Fruit fly (Drosophila melanogaster) whole organism, embryonic: ENCODE data around the gene CG46303.

Source experiments
- Bdp1 ChIP-seq: fragments of 200-800 bp; sonication (Bioruptor generic); optimal IDR thresholded peaks from 3 replicates; lab custom pipeline; 2016; ENCODE audit warnings: missing biosample characterization, missing genetic modification characterization
- Bteb2 ChIP-seq: fragments of 200-800 bp; sonication (Bioruptor generic); optimal IDR thresholded peaks from 2 replicates; lab custom pipeline; 2016; ENCODE audit warnings: missing biosample characterization, missing genetic modification characterization
- CG10959 ChIP-seq: fragments of 200-800 bp; sonication (Bioruptor generic); IDR thresholded peaks from 2 replicates; pipeline ENCODE4 v1.3.6; 2022; ENCODE audit warnings: missing biosample characterization, missing genetic modification characterization
- CG11085 ChIP-seq: fragments of 200-800 bp; sonication (Bioruptor generic); IDR thresholded peaks from 2 replicates; pipeline ENCODE4 v1.3.6; 2022; ENCODE audit warnings: missing biosample characterization, missing genetic modification characterization
- CG11695 ChIP-seq: fragments of 200-800 bp; sonication (Bioruptor generic); IDR thresholded peaks from 3 replicates; pipeline ENCODE4 v1.3.6; 2022; ENCODE audit warnings: missing biosample characterization, missing genetic modification characterization
- CG12942 ChIP-seq: fragments of 200-800 bp; sonication (Bioruptor generic); optimal IDR thresholded peaks from 3 replicates; lab custom pipeline; 2016; ENCODE audit warnings: missing biosample characterization, missing genetic modification characterization
- CG15269 ChIP-seq: fragments of 200-800 bp; sonication (Bioruptor generic); optimal IDR thresholded peaks from 2 replicates; lab custom pipeline; 2018; ENCODE audit warnings: missing biosample characterization, mild to moderate bottlenecking, missing genetic modification characterization, moderate library complexity
- CG1529 ChIP-seq: fragments of 200-800 bp; sonication (Bioruptor generic); optimal IDR thresholded peaks from 3 replicates; lab custom pipeline; 2018; ENCODE audit warnings: missing biosample characterization, missing genetic modification characterization
- CG17568 ChIP-seq: fragments of 200-800 bp; sonication (Bioruptor generic); optimal IDR thresholded peaks from 2 replicates; lab custom pipeline; 2018; ENCODE audit warnings: missing biosample characterization, mild to moderate bottlenecking, missing genetic modification characterization, moderate library complexity
- CG18476 ChIP-seq: fragments of 200-800 bp; sonication (Bioruptor generic); optimal IDR thresholded peaks from 2 replicates; lab custom pipeline; 2016; ENCODE audit warnings: missing biosample characterization, mild to moderate bottlenecking, missing genetic modification characterization
- CG2875 ChIP-seq: fragments of 200-800 bp; sonication (Bioruptor generic); optimal IDR thresholded peaks from 2 replicates; lab custom pipeline; 2017; ENCODE audit warnings: missing biosample characterization, mild to moderate bottlenecking, missing genetic modification characterization, missing genetic modification reagents
- CG30403 ChIP-seq: fragments of 200-800 bp; sonication (Bioruptor generic); optimal IDR thresholded peaks from 3 replicates; lab custom pipeline; 2016; ENCODE audit warnings: missing biosample characterization, missing genetic modification characterization
- CG3065 ChIP-seq: fragments of 200-800 bp; sonication (Bioruptor generic); optimal IDR thresholded peaks from 2 replicates; lab custom pipeline; 2016; ENCODE audit warnings: missing biosample characterization, missing genetic modification characterization
- CG32767 ChIP-seq: fragments of 200-800 bp; sonication (Bioruptor generic); IDR thresholded peaks from 2 replicates; pipeline ENCODE4 v1.3.6; 2022; ENCODE audit warnings: missing biosample characterization, missing genetic modification characterization
- CG5180 ChIP-seq: fragments of 200-800 bp; sonication (Bioruptor generic); optimal IDR thresholded peaks from 3 replicates; lab custom pipeline; 2017; ENCODE audit warnings: missing biosample characterization, missing genetic modification characterization, mild to moderate bottlenecking, moderate library complexity, missing genetic modification reagents
- CG7271 ChIP-seq: fragments of 200-800 bp; sonication (Bioruptor generic); optimal IDR thresholded peaks from 2 replicates; lab custom pipeline; 2018; ENCODE audit warnings: missing biosample characterization, mild to moderate bottlenecking, missing genetic modification characterization, moderate library complexity
- CG7556 ChIP-seq: fragments of 200-800 bp; sonication (Bioruptor generic); optimal IDR thresholded peaks from 2 replicates; lab custom pipeline; 2017; ENCODE audit warnings: missing biosample characterization, mild to moderate bottlenecking, missing genetic modification characterization
- CG8388 ChIP-seq: fragments of 200-800 bp; sonication (Bioruptor generic); optimal IDR thresholded peaks from 2 replicates; lab custom pipeline; 2019; ENCODE audit warnings: missing biosample characterization, mild to moderate bottlenecking, missing genetic modification characterization, moderate library complexity
- CG9215 ChIP-seq: fragments of 200-800 bp; sonication (Bioruptor generic); IDR thresholded peaks from 2 replicates; pipeline ENCODE4 v1.3.6; 2022; ENCODE audit warnings: missing biosample characterization, missing genetic modification characterization
- CG9609 ChIP-seq: fragments of 200-800 bp; sonication (Bioruptor generic); optimal IDR thresholded peaks from 3 replicates; lab custom pipeline; 2016; ENCODE audit warnings: missing biosample characterization, missing genetic modification characterization
- CG9727 ChIP-seq: fragments of 200-800 bp; sonication (Bioruptor generic); optimal IDR thresholded peaks from 3 replicates; lab custom pipeline; 2017; ENCODE audit warnings: missing biosample characterization, mild to moderate bottlenecking, missing genetic modification characterization
- CG9876 ChIP-seq: fragments of 200-800 bp; sonication (Bioruptor generic); optimal IDR thresholded peaks from 2 replicates; lab custom pipeline; 2016; ENCODE audit warnings: missing biosample characterization, missing genetic modification characterization
- Dbx ChIP-seq: fragments of 200-800 bp; sonication (Bioruptor generic); IDR thresholded peaks from 3 replicates; pipeline ENCODE4 v1.3.6; 2022; ENCODE audit warnings: missing biosample characterization, missing genetic modification characterization
- Ets65A ChIP-seq: fragments of 200-800 bp; sonication (Bioruptor generic); peaks from one replicate; lab custom pipeline; 2016; ENCODE audit warnings: missing biosample characterization, missing genetic modification characterization
- H2.0 ChIP-seq: fragments of 200-800 bp; sonication (Bioruptor generic); IDR thresholded peaks from 2 replicates; pipeline ENCODE4 v1.3.6; 2022; ENCODE audit warnings: missing biosample characterization, missing genetic modification characterization
- HLH4C ChIP-seq: fragments of 200-800 bp; sonication (Bioruptor generic); IDR thresholded peaks from 3 replicates; pipeline ENCODE4 v1.3.6; 2022; ENCODE audit warnings: missing biosample characterization, missing genetic modification characterization; ENCODE audit not compliant: partially characterized antibody
- HLHmδ ChIP-seq: fragments of 200-800 bp; sonication (Bioruptor generic); optimal IDR thresholded peaks from 2 replicates; lab custom pipeline; 2018; ENCODE audit warnings: missing biosample characterization, mild to moderate bottlenecking, missing genetic modification characterization, moderate library complexity
- Hsf ChIP-seq: fragments of 200-800 bp; sonication (Bioruptor generic); optimal IDR thresholded peaks from 3 replicates; lab custom pipeline; 2016; ENCODE audit warnings: missing biosample characterization, missing genetic modification characterization
- Mrtf ChIP-seq: fragments of 200-800 bp; sonication (Bioruptor generic); IDR thresholded peaks from 3 replicates; pipeline ENCODE4 v1.3.6; 2022; ENCODE audit warnings: missing biosample characterization, missing genetic modification characterization
- Oli ChIP-seq: fragments of 200-800 bp; sonication (Bioruptor generic); optimal IDR thresholded peaks from 2 replicates; lab custom pipeline; 2018; ENCODE audit warnings: missing biosample characterization, mild to moderate bottlenecking, missing genetic modification characterization, moderate library complexity
- PHDP ChIP-seq: fragments of 200-800 bp; sonication (Bioruptor generic); optimal IDR thresholded peaks from 3 replicates; lab custom pipeline; 2018; ENCODE audit warnings: missing biosample characterization, mild to moderate bottlenecking, missing genetic modification characterization, moderate library complexity
- Sox102F ChIP-seq: fragments of 200-800 bp; sonication (Bioruptor generic); optimal IDR thresholded peaks from 2 replicates; lab custom pipeline; 2018; ENCODE audit warnings: missing biosample characterization, mild to moderate bottlenecking, missing genetic modification characterization, moderate library complexity
- Stat92E ChIP-seq, 3 experiments: fragments of >200 bp in 2 of 3; fragments of 200-800 bp in 1 of 3; sonication (Bioruptor generic) in 1 of 3; optimal IDR thresholded peaks; 2 replicates each; lab custom pipeline; 2017 to 2019; ENCODE audit warnings: missing biosample characterization in 3 of 3, missing genetic modification characterization in 3 of 3, mild to moderate bottlenecking in 1 of 3, moderate library complexity in 1 of 3
- aop ChIP-seq: fragments of 200-800 bp; sonication (Bioruptor generic); IDR thresholded peaks from 2 replicates; pipeline ENCODE4 v1.3.6; 2022; ENCODE audit warnings: missing biosample characterization, missing genetic modification characterization
- cas ChIP-seq: fragments of 200-800 bp; sonication (Bioruptor generic); IDR thresholded peaks from 2 replicates; pipeline ENCODE4 v1.3.6; 2022; ENCODE audit warnings: missing biosample characterization, missing genetic modification characterization
- caup ChIP-seq: fragments of 200-800 bp; sonication (Bioruptor generic); optimal IDR thresholded peaks from 3 replicates; lab custom pipeline; 2017; ENCODE audit warnings: missing biosample characterization, mild to moderate bottlenecking, missing genetic modification characterization, moderate library complexity; ENCODE audit not compliant: severe bottlenecking
- dpn ChIP-seq, 2 experiments: fragments of 200-800 bp; sonication (Bioruptor generic); optimal IDR thresholded peaks; 3 replicates each; lab custom pipeline; 2016; ENCODE audit warnings: missing biosample characterization in 2 of 2, missing genetic modification characterization in 2 of 2
- grn ChIP-seq: fragments of 200-800 bp; sonication (Bioruptor generic); optimal IDR thresholded peaks from 3 replicates; lab custom pipeline; 2017; ENCODE audit warnings: missing biosample characterization, missing genetic modification characterization
- luna ChIP-seq: fragments of 200-800 bp; sonication (Bioruptor generic); optimal IDR thresholded peaks from 2 replicates; lab custom pipeline; 2016; ENCODE audit warnings: missing biosample characterization, missing genetic modification characterization
- p53 ChIP-seq: fragments of 200-800 bp; sonication (Bioruptor generic); optimal IDR thresholded peaks from 2 replicates; lab custom pipeline; 2016; ENCODE audit warnings: missing biosample characterization, missing genetic modification characterization
- run ChIP-seq: fragments of 200-800 bp; sonication (Bioruptor generic); optimal IDR thresholded peaks from 3 replicates; lab custom pipeline; 2018; ENCODE audit warnings: missing biosample characterization, mild to moderate bottlenecking, missing genetic modification characterization
- sc ChIP-seq, 3 experiments: fragments of >200 bp in 2 of 3; fragments of 200-800 bp in 1 of 3; sonication (Bioruptor generic) in 1 of 3; optimal IDR thresholded peaks; 2 replicates in 2 of 3; 3 replicates in 1 of 3; lab custom pipeline; 2017; ENCODE audit warnings: mild to moderate bottlenecking in 1 of 3, missing biosample characterization in 1 of 3, missing genetic modification characterization in 1 of 3, missing genetic modification reagents in 1 of 3
- scrt ChIP-seq: fragments of 200-800 bp; sonication (Bioruptor generic); optimal IDR thresholded peaks from 2 replicates; lab custom pipeline; 2018; ENCODE audit warnings: missing biosample characterization, mild to moderate bottlenecking, missing genetic modification characterization, moderate library complexity
- sug ChIP-seq: fragments of 200-800 bp; optimal IDR thresholded peaks from 2 replicates; lab custom pipeline; 2019; ENCODE audit warnings: missing biosample characterization, mild to moderate bottlenecking, missing genetic modification characterization, moderate library complexity
- ttk ChIP-seq: fragments of 200-800 bp; sonication (Bioruptor generic); IDR thresholded peaks from 2 replicates; pipeline ENCODE4 v2.1.2; 2022; ENCODE audit warnings: missing biosample characterization, missing genetic modification characterization
- twi ChIP-seq: fragments of 200-800 bp; optimal IDR thresholded peaks from 2 replicates; lab custom pipeline; 2019; ENCODE audit warnings: missing biosample characterization, mild to moderate bottlenecking, missing genetic modification characterization, moderate library complexity
- vfl ChIP-seq: fragments of 200-800 bp; sonication (Bioruptor generic); optimal IDR thresholded peaks from 2 replicates; lab custom pipeline; 2016; ENCODE audit warnings: missing biosample characterization, missing genetic modification characterization
- wor ChIP-seq: fragments of 200-800 bp; sonication (Bioruptor generic); IDR thresholded peaks from 2 replicates; pipeline ENCODE4 v1.3.6; 2022; ENCODE audit warnings: missing biosample characterization, missing genetic modification characterization
- zen ChIP-seq: fragments of 200-800 bp; sonication (Bioruptor generic); optimal IDR thresholded peaks from 3 replicates; lab custom pipeline; 2018; ENCODE audit warnings: missing biosample characterization, mild to moderate bottlenecking, missing genetic modification characterization, moderate library complexity
- zf30C ChIP-seq: fragments of 200-800 bp; sonication (Bioruptor generic); optimal IDR thresholded peaks from 3 replicates; lab custom pipeline; 2018; ENCODE audit warnings: missing biosample characterization, mild to moderate bottlenecking, missing genetic modification characterization
- zfh1 ChIP-seq: fragments of 200-800 bp; sonication (Bioruptor generic); IDR thresholded peaks from 3 replicates; pipeline ENCODE4 v1.3.6; 2022; ENCODE audit warnings: missing biosample characterization, missing genetic modification characterization

The CG46303 gene

dm6 chr3R:5856215-5856614 lies 34.4 kb downstream of the CG46303 start, which contains the start of the genes disp and ECSIT (continued):
- TF ChIP-seq PHDP (tag; lab: Kevin White, UChicago) (no peak), HLH4C (no peak), sc (optimal IDR thresholded peaks at IDR 0.05; lab: Kevin White, UChicago) (no peak), sc (GFP tag; optimal IDR thresholded peaks at IDR 0.05; lab: Kevin White, UChicago) (no peak), zf30C (GFP tag; lab: Kevin White, UChicago) (no peak), CG3065 (GFP tag; lab: Kevin White, UChicago) (no peak), aop (no peak), sug (no peak), zen (tag; lab: Kevin White, UChicago) (no peak), Stat92E (GFP tag; optimal IDR thresholded peaks at IDR 0.05; lab: Kevin White, UChicago) (no peak), CG7271 (tag; lab: Kevin White, UChicago) (no peak), CG32767 (GFP tag; lab: Robert Waterston, UW) (no peak), CG2875 (GFP tag; lab: Kevin White, UChicago) (no peak), CG12942 (GFP tag; lab: Kevin White, UChicago) (no peak), cas (GFP tag; lab: Robert Waterston, UW) (no peak), CG11695 (GFP tag; lab: Robert Waterston, UW) (no peak), vfl (GFP tag; lab: Kevin White, UChicago) (peak; percentile 27), Bteb2 (GFP tag; lab: Kevin White, UChicago) (no peak), grn (GFP tag; lab: Kevin White, UChicago) (no peak), Hsf (peak; percentile 64), CG5180 (no peak), scrt (no peak), CG8388 (GFP tag; lab: Kevin White, UChicago) (no peak), CG15269 (tag; lab: Kevin White, UChicago) (no peak), Bdp1 (peak; percentile 19), wor (GFP tag; lab: Robert Waterston, UW) (no peak), CG11085 (GFP tag; lab: Robert Waterston, UW) (no peak), CG10959 (GFP tag; lab: Robert Waterston, UW) (no peak), ttk (GFP tag; lab: Robert Waterston, UW) (no peak), luna (GFP tag; lab: Kevin White, UChicago) (no peak), Ets65A (GFP tag; lab: Kevin White, UChicago) (peak; percentile 94), twi (no peak), CG30403 (peak; percentile 52), run (tag; lab: Kevin White, UChicago) (no peak), HLHmδ (GFP tag; lab: Kevin White, UChicago) (no peak), CG9727 (GFP tag; lab: Kevin White, UChicago) (no peak), Dbx (GFP tag; lab: Robert Waterston, UW) (no peak; the same call in 2 of the 3 replicates), dpn (GFP tag; optimal IDR thresholded peaks at IDR 0.05; lab: Kevin White, UChicago) (no peak), CG7556 (no peak), p53 (GFP tag; lab: Kevin White, UChicago) (no peak), H2.0 (no peak), CG9609 (GFP tag; lab: Kevin White, UChicago) (peak; percentile 40), zfh1 (GFP tag; lab: Robert Waterston, UW) (no peak), CG1529 (no peak), Sox102F (GFP tag; lab: Kevin White, UChicago) (no peak), CG9215 (GFP tag; lab: Robert Waterston, UW) (no peak), CG17568 (no peak), Oli (tag; lab: Kevin White, UChicago) (peak; percentile 58), Mrtf (no peak), CG9876 (GFP tag; lab: Kevin White, UChicago) (no peak), CG18476 (no peak), caup (GFP tag; lab: Kevin White, UChicago) (no peak)
